Worm (Caenorhabditis elegans) whole organism, midembryonic: ENCODE results near the gene Y48G9A.9.

Experiments used
- T22C8.4 ChIP-seq: fragments of 200-800 bp; sonication (Bioruptor generic); IDR thresholded peaks from 2 replicates; pipeline ENCODE4 v1.3.6; 2022; ENCODE audit warnings: missing genetic modification characterization, missing compliant biosample characterization
- cog-1 ChIP-seq: sonication (generic microtip); optimal IDR thresholded peaks from 2 replicates; lab custom pipeline; 2016; ENCODE audit warnings: missing genetic modification characterization, missing compliant biosample characterization
- flt-1 ChIP-seq: fragments of 200-800 bp; sonication (Bioruptor generic); IDR thresholded peaks from 2 replicates; pipeline ENCODE4 v1.3.6; 2022; ENCODE audit warnings: missing genetic modification characterization, missing compliant biosample characterization
- klf-2 ChIP-seq: fragments of 200-800 bp; sonication (Bioruptor generic); conservative IDR thresholded peaks from 2 replicates; pipeline ENCODE4 v1.3.6; 2022; ENCODE audit warnings: missing genetic modification reagents, missing genetic modification characterization, missing compliant biosample characterization
- med-1 ChIP-seq: sonication (generic microtip); optimal IDR thresholded peaks from 2 replicates; lab custom pipeline; 2017; ENCODE audit warnings: missing genetic modification characterization, mild to moderate bottlenecking, missing compliant biosample characterization, antibody characterized with exemption, missing genetic modification reagents; ENCODE audit not compliant: insufficient read depth
- ref-1 ChIP-seq: fragments of 200-800 bp; sonication (Bioruptor generic); conservative IDR thresholded peaks from 2 replicates; pipeline ENCODE4 v1.3.6; 2022; ENCODE audit warnings: missing genetic modification reagents, missing genetic modification characterization, missing compliant biosample characterization
- tab-1 ChIP-seq: fragments of 200-800 bp; sonication (Bioruptor generic); IDR thresholded peaks from 2 replicates; pipeline ENCODE4 v1.3.6; 2022; ENCODE audit warnings: missing genetic modification characterization, missing compliant biosample characterization
- ztf-23 ChIP-seq: fragments of 200-800 bp; sonication (Bioruptor generic); IDR thresholded peaks from 2 replicates; pipeline ENCODE4 v1.3.6; 2022; ENCODE audit warnings: missing genetic modification reagents, missing genetic modification characterization, missing compliant biosample characterization
- ztf-29 ChIP-seq: fragments of 200-800 bp; sonication (Bioruptor generic); IDR thresholded peaks from 2 replicates; pipeline ENCODE4 v1.3.6; 2022; ENCODE audit warnings: missing genetic modification reagents, missing genetic modification characterization, missing compliant biosample characterization

Y48G9A.9 gene

DNA sequence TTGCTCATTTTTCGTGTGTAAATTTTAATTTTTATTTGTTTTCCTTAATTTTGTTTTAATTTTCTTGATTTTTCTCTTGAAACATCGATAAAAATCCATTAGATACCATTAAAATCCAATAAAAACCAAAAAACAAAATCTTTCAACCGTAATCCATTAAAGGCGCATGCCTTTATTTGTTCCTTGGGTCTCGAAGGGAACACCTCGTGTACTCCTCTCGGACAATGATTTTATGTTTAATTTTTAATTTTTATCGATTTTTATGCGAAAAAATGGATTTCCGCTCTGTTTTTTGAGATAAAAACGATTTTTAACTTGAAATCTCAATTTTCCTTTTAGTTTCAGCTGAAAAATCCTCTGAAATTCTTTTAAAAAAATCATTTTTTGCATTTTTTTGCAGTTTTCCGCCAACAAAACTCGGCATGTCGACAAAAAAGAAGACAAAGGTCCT is 9.4 kb downstream of the Y48G9A.9 start, which contains the start of gene ppk-2:
Gene ppk-2, plus strand, starts transcription at position 401 of the 451 bp plus-strand sequence.
- TF ChIP-seq tab-1 (GFP tag; lab: Robert Waterston, UW) (no peak), flt-1 (GFP tag; lab: Robert Waterston, UW) (no peak), ztf-29 (GFP tag; lab: Robert Waterston, UW) (no peak), med-1 (GFP tag; lab: Kevin White, UChicago) (no peak), cog-1 (tag; lab: Kevin White, UChicago) (no peak), ztf-23 (GFP tag; lab: Robert Waterston, UW) (no peak), T22C8.4 (GFP tag; lab: Robert Waterston, UW) (no peak), ref-1 (no peak), klf-2 (GFP tag; lab: Robert Waterston, UW) (no peak)

DNA sequence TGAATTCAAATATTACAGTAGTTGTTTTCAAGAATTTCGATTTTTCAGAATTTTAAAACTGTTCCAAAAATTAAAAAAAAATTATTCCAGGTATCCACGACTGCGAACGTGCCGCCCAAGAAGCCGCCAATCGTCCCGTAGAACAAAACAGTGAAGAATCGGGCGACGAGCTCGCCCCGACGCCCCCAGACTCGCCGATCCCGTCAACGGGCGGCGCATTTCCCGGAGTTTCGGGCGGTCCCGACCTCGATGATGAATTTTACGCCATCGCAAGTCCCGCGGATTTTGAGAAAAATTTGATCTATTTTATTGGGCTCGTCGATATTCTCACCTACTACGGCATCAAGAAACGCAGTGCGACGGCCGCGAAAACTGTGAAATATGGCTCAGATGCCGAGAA is 13.4 kb downstream of the Y48G9A.9 start:
- TF ChIP-seq cog-1 (tag; lab: Kevin White, UChicago): no peak
- TF ChIP-seq med-1 (GFP tag; lab: Kevin White, UChicago): no peak
- TF ChIP-seq flt-1 (GFP tag; lab: Robert Waterston, UW): no peak
- TF ChIP-seq ztf-29 (GFP tag; lab: Robert Waterston, UW): no peak
- TF ChIP-seq klf-2 (GFP tag; lab: Robert Waterston, UW): no peak
- no peak for TF ChIP-seq T22C8.4 (GFP tag; lab: Robert Waterston, UW)
- TF ChIP-seq ref-1: no peak
- TF ChIP-seq tab-1 (GFP tag; lab: Robert Waterston, UW): no peak
- no peak for TF ChIP-seq ztf-23 (GFP tag; lab: Robert Waterston, UW)

DNA sequence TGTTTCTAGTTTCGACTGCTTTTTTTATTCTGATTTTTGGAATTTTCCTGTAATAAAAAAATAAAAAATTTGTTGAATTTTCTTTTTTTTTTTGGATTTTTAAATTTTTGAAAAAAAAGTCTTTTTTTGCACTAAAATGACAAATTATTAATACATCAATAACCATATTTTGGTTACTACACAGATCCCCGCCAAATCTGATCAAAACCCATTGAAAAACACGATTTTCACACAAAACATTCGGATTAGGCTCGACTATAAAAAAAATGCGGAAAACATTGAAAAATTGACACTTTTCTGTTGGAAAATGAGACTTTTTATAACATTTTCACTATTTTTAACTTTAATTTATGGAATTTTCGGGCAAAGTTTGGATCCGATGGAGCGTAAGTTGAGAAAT is 17.7 kb downstream of the Y48G9A.9 start, which contains the start of gene Y48G9A.7:
Gene Y48G9A.7, plus strand, starts transcription at position 301 of the 400 bp plus-strand sequence.
- TF ChIP-seq flt-1 (GFP tag; lab: Robert Waterston, UW): no peak
- TF ChIP-seq cog-1 (tag; lab: Kevin White, UChicago): no peak
- TF ChIP-seq tab-1 (GFP tag; lab: Robert Waterston, UW): no peak
- no peak for TF ChIP-seq ref-1
- no peak for TF ChIP-seq T22C8.4 (GFP tag; lab: Robert Waterston, UW)
- TF ChIP-seq ztf-23 (GFP tag; lab: Robert Waterston, UW): no peak
- no peak for TF ChIP-seq med-1 (GFP tag; lab: Kevin White, UChicago)
- TF ChIP-seq ztf-29 (GFP tag; lab: Robert Waterston, UW): no peak
- no peak for TF ChIP-seq klf-2 (GFP tag; lab: Robert Waterston, UW)

DNA sequence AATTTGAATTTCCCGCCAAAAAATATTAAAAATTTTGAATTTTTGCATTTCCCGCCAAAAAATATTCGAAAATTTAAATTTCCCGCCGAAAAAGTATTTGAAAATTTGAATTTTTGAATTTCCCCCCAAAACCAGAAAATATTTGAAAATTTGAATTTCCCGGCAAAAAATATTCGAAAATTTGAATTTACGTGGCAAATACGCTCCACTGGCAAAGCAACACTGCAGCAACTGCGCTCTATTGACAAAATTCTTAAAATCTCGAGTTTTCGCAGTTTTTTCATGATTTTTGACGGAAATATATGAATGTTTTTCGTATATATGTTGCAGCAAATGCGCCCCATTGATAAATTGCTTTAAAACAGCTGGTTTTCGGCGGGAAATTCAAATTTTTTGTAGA is 18.9 kb downstream of the Y48G9A.9 start:
- TF ChIP-seq ztf-23 (GFP tag; lab: Robert Waterston, UW) (no peak), ztf-29 (GFP tag; lab: Robert Waterston, UW) (no peak), klf-2 (GFP tag; lab: Robert Waterston, UW) (no peak), flt-1 (GFP tag; lab: Robert Waterston, UW) (no peak), ref-1 (no peak), tab-1 (GFP tag; lab: Robert Waterston, UW) (no peak), med-1 (GFP tag; lab: Kevin White, UChicago) (no peak), cog-1 (tag; lab: Kevin White, UChicago) (no peak), T22C8.4 (GFP tag; lab: Robert Waterston, UW) (no peak)

DNA sequence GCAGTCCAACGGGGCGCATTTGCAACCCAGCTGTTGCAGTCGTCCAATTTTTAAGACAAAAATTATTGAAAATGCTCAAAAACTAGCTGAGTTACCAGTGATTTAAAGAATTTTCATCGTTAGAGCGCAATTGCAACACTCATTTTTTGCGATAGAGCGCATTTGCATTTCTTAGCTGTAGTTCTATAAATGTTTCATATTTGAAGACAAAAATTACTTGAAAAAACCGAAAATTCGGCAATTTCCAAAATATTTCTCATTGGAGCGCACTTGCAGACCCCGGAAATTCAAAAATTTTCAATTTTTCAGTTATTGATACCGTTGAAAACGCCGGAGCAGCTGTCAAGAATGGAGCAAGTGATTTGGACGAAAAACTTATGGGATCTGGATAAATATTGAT is 19.5 kb downstream of the Y48G9A.9 start:
- TF ChIP-seq cog-1 (tag; lab: Kevin White, UChicago) (no peak), ztf-23 (GFP tag; lab: Robert Waterston, UW) (no peak), ztf-29 (GFP tag; lab: Robert Waterston, UW) (no peak), ref-1 (no peak), klf-2 (GFP tag; lab: Robert Waterston, UW) (no peak), med-1 (GFP tag; lab: Kevin White, UChicago) (no peak)

DNA sequence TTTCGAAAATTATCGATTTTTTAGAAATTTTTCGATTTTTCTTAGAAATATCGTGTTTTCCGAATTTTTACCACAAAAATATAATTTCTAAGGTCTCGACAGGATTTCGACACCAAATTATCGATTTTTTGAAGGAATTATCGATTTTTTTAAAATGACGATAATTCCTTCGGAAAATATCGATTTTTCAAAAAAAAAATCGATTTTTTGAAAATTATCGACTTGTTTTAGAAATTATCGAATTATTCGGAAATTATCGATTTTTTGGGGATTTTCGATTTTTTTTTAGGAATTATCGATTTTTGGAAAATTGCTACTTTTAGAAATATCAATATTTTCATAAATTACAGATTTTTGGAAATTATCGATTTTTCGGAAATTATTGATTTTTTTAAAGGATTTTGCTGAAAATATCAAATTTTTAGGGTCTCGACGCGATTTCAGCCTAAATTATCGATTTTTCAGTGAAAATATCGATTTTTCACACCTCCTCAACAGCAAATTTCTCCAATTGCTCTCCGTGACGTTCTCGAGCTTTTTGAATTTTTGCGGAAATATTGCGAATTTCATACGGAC is 20.2 kb downstream of the Y48G9A.9 start:
- TF ChIP-seq tab-1 (GFP tag; lab: Robert Waterston, UW) (no peak), klf-2 (GFP tag; lab: Robert Waterston, UW) (no peak), ztf-23 (GFP tag; lab: Robert Waterston, UW) (no peak), T22C8.4 (GFP tag; lab: Robert Waterston, UW) (peak; percentile 94), flt-1 (GFP tag; lab: Robert Waterston, UW) (no peak), ref-1 (no peak)

DNA sequence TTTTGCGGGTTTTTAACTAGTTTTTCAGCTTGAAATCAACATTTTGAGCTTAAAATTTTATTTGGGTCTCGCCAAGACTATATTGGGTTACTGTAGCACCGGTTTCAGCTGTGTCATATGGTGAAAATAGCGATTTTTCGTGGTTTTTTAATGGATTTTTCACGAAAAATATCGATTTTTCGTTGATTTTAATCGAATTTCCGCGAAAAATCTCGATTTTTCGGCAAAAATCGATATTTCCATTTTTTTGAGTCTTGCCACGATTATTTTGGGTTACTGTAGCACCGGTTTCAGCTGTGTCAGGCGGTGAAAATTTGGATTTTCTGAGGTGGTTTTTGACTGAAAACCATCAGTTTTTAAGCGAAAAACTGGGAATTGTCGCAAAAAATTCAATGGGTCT is 22.8 kb downstream of the Y48G9A.9 start:
- peak; percentile 61 for TF ChIP-seq T22C8.4 (GFP tag; lab: Robert Waterston, UW)
- no peak for TF ChIP-seq klf-2 (GFP tag; lab: Robert Waterston, UW)

DNA sequence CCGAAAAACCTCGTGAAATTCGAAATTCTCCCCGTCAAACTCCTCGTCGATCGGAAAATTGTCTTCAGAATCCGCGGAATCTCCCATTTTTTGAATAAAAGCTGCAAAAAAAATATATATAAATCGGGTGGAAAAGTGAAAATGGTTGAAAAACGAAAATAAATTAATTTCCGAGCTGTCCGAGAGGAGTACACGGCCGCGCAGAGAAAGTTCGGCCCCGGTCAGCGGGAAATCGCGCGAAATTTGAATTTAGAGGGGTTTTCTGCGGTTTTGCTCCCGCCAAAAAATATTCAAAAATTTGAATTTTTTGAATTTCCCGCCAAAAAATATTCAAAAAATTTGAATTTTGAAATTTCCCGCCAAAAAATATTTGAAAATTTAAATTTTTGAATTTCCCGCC is 24.3 kb downstream of the Y48G9A.9 start, which contains the start of gene Y48G9A.11:
Gene Y48G9A.11, minus strand, starts transcription at position 101 of the 400 bp plus-strand sequence.
- no peak for TF ChIP-seq ref-1
- TF ChIP-seq ztf-23 (GFP tag; lab: Robert Waterston, UW): no peak
- TF ChIP-seq med-1 (GFP tag; lab: Kevin White, UChicago): no peak
- TF ChIP-seq cog-1 (tag; lab: Kevin White, UChicago): no peak
- no peak for TF ChIP-seq flt-1 (GFP tag; lab: Robert Waterston, UW)
- no peak for TF ChIP-seq klf-2 (GFP tag; lab: Robert Waterston, UW)
- no peak for TF ChIP-seq tab-1 (GFP tag; lab: Robert Waterston, UW)
- TF ChIP-seq ztf-29 (GFP tag; lab: Robert Waterston, UW): no peak
- no peak for TF ChIP-seq T22C8.4 (GFP tag; lab: Robert Waterston, UW)

DNA sequence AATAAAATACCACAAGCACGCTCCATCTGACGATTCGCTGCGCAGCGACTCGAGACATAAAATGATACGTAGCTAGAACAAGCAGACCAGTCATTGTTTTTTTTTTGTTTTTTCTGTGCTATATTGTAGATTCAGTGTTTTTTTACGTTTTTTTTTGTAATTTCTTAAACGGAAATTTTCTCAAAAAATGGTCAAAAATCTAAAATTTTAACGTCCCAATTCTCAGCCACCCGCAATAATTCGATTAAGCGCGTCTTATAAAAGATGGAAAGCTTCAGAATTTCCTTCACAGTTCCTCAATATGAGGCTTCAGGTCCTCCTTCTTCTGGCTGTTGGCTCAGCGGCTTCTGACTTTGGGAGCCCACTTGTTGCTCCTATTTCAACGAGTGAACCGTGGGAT is 25.0 kb downstream of the Y48G9A.9 start, which contains the start of gene Y48G9A.6:
Gene Y48G9A.6, plus strand, starts transcription at position 301 of the 400 bp plus-strand sequence.
- no peak for TF ChIP-seq med-1 (GFP tag; lab: Kevin White, UChicago)
- no peak for TF ChIP-seq ztf-23 (GFP tag; lab: Robert Waterston, UW)
- no peak for TF ChIP-seq T22C8.4 (GFP tag; lab: Robert Waterston, UW)
- TF ChIP-seq ref-1: no peak
- TF ChIP-seq flt-1 (GFP tag; lab: Robert Waterston, UW): no peak
- TF ChIP-seq cog-1 (tag; lab: Kevin White, UChicago): no peak
- no peak for TF ChIP-seq ztf-29 (GFP tag; lab: Robert Waterston, UW)
- no peak for TF ChIP-seq tab-1 (GFP tag; lab: Robert Waterston, UW)
- no peak for TF ChIP-seq klf-2 (GFP tag; lab: Robert Waterston, UW)
